Worm (Caenorhabditis elegans) whole organism, early embryonic: ENCODE results near the gene K11H12.5.

Experiments
- B0310.2 ChIP-seq: sonication (generic microtip); optimal IDR thresholded peaks from 2 replicates; lab custom pipeline; 2016; ENCODE audit warnings: mild to moderate bottlenecking, missing genetic modification characterization, missing compliant biosample characterization
- F13C5.2 ChIP-seq: sonication (generic microtip); optimal IDR thresholded peaks from 2 replicates; lab custom pipeline; 2017; ENCODE audit warnings: mild to moderate bottlenecking, missing genetic modification characterization, inconsistent platforms, missing compliant biosample characterization
- aly-1 ChIP-seq: sonication (generic microtip); optimal IDR thresholded peaks from 2 replicates; lab custom pipeline; 2016; ENCODE audit warnings: missing genetic modification characterization, missing compliant biosample characterization
- ama-1 ChIP-seq: fragments of 150-350 bp; optimal IDR thresholded peaks from 2 replicates; lab custom pipeline; 2014
- ceh-13 ChIP-seq: fragments of 200-800 bp; sonication (Bioruptor generic); optimal IDR thresholded peaks from 2 replicates; lab custom pipeline; 2018; ENCODE audit warnings: mild to moderate bottlenecking, missing genetic modification characterization, missing compliant biosample characterization
- ceh-36 ChIP-seq: sonication (generic microtip); optimal IDR thresholded peaks from 2 replicates; lab custom pipeline; 2016; ENCODE audit warnings: missing genetic modification characterization, inconsistent platforms, missing compliant biosample characterization
- ets-7 ChIP-seq: sonication (generic microtip); optimal IDR thresholded peaks from 2 replicates; lab custom pipeline; 2016; ENCODE audit warnings: missing genotype, missing genetic modification characterization, missing compliant biosample characterization
- flt-1 ChIP-seq: fragments of 200-800 bp; sonication (Bioruptor generic); IDR thresholded peaks from 2 replicates; pipeline ENCODE4 v1.3.6; 2022; ENCODE audit warnings: missing genetic modification characterization, missing compliant biosample characterization
- hmbx-1 ChIP-seq: sonication (generic microtip); optimal IDR thresholded peaks from 2 replicates; lab custom pipeline; 2016; ENCODE audit warnings: mild to moderate bottlenecking, missing genetic modification characterization, missing compliant biosample characterization
- hmg-4 ChIP-seq: fragments of 200-800 bp; sonication (Bioruptor generic); optimal IDR thresholded peaks from 2 replicates; lab custom pipeline; 2018; ENCODE audit warnings: mild to moderate bottlenecking, missing genetic modification characterization, missing compliant biosample characterization
- hnd-1 ChIP-seq: sonication (generic microtip); optimal IDR thresholded peaks from 2 replicates; lab custom pipeline; 2016; ENCODE audit warnings: missing genetic modification characterization, missing compliant biosample characterization
- pes-1 ChIP-seq: fragments of 200-800 bp; sonication (Bioruptor generic); IDR thresholded peaks from 2 replicates; pipeline ENCODE4 v1.3.6; 2022; ENCODE audit warnings: missing genetic modification reagents, missing genetic modification characterization, missing compliant biosample characterization
- scrt-1 ChIP-seq: fragments of 200-800 bp; sonication (Bioruptor generic); IDR thresholded peaks from 2 replicates; pipeline ENCODE4 v1.3.6; 2022; ENCODE audit warnings: missing genetic modification characterization, missing compliant biosample characterization
- sea-1 ChIP-seq: fragments of 200-800 bp; sonication (Bioruptor generic); conservative IDR thresholded peaks from 2 replicates; pipeline ENCODE4 v1.3.6; 2022; ENCODE audit warnings: missing genetic modification characterization, missing compliant biosample characterization
- tbx-11 ChIP-seq: fragments of 200-800 bp; sonication (Bioruptor generic); IDR thresholded peaks from 2 replicates; pipeline ENCODE4 v1.3.6; 2022; ENCODE audit warnings: missing genetic modification characterization, missing compliant biosample characterization
- tbx-37 ChIP-seq: fragments of 200-800 bp; sonication (Bioruptor generic); conservative IDR thresholded peaks from 2 replicates; pipeline ENCODE4 v1.3.6; 2022; ENCODE audit warnings: missing genetic modification reagents, missing genetic modification characterization, missing compliant biosample characterization
- tra-4 ChIP-seq: sonication (generic microtip); optimal IDR thresholded peaks from 2 replicates; lab custom pipeline; 2017; ENCODE audit warnings: missing genetic modification characterization, missing compliant biosample characterization

K11H12.5 gene

DNA sequence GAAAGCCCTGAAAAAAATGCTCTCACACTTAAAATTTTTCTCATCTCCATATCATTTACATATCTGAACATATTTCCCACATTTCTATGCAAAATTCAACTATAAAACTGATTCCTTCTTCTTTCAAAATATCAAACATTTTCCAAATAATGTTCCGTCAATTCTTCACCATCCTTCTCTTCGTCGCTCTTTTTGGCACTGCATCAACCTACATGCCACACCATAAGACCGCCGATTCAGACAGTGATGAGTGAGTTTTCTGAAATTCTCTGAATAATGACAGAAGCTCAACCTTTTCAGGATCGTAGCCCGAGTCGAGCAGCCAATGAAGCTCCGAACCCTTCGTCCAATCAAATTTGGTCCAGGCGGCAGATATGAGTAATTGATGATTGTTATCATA is at the start of gene K11H12.5:
Gene K11H12.5, plus strand, starts transcription at position 301 of the 400 bp plus-strand sequence.
- TF ChIP-seq tbx-37 (GFP tag; lab: Robert Waterston, UW) (no peak), hnd-1 (tag; lab: Kevin White, UChicago) (no peak), ceh-13 (GFP tag; lab: Kevin White, UChicago) (no peak), ceh-36 (tag; lab: Kevin White, UChicago) (no peak), sea-1 (GFP tag; lab: Robert Waterston, UW) (no peak), ets-7 (no peak), hmbx-1 (tag; lab: Kevin White, UChicago) (no peak), scrt-1 (no peak), tra-4 (tag; lab: Kevin White, UChicago) (no peak), pes-1 (GFP tag; lab: Robert Waterston, UW) (no peak), tbx-11 (no peak), flt-1 (no peak), aly-1 (no peak), F13C5.2 (tag; lab: Kevin White, UChicago) (no peak), hmg-4 (GFP tag; lab: Kevin White, UChicago) (no peak), B0310.2 (no peak), ama-1 (lab: Kevin White, UChicago) (no peak)

DNA sequence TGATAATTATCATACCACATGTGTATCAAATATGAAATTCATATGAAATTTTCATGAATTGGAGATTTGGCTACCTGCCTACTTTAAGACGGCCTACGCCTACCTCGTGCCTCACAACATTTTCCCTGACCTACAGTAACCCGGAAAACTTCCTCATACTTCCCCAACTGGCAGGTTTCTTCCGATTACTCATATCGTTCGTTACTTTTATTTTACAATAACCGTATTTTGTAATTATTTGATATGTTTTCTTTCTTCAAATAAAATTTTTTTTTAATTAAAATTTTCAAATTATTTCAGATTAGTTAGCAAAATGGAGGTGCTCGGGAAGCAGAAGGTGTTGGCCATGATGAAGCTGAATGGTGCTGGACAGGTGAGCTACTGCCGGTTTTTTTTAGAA is 49.1 kb upstream of the K11H12.5 start, which contains the start of gene nhr-76:
Gene nhr-76, plus strand, starts transcription at position 301 of the 400 bp plus-strand sequence.
- no peak for TF ChIP-seq ceh-13 (GFP tag; lab: Kevin White, UChicago)
- TF ChIP-seq hmg-4 (GFP tag; lab: Kevin White, UChicago), result no peak
- no peak for TF ChIP-seq scrt-1
- TF ChIP-seq flt-1, result no peak
- no peak for TF ChIP-seq ets-7
- no peak for TF ChIP-seq ama-1 (lab: Kevin White, UChicago)
- TF ChIP-seq tra-4 (tag; lab: Kevin White, UChicago), result no peak
- no peak for TF ChIP-seq hnd-1 (tag; lab: Kevin White, UChicago)
- TF ChIP-seq tbx-11, result no peak
- no peak for TF ChIP-seq hmbx-1 (tag; lab: Kevin White, UChicago)
- no peak for TF ChIP-seq ceh-36 (tag; lab: Kevin White, UChicago)
- no peak for TF ChIP-seq pes-1 (GFP tag; lab: Robert Waterston, UW)
- TF ChIP-seq aly-1, result no peak
- no peak for TF ChIP-seq sea-1 (GFP tag; lab: Robert Waterston, UW)
- no peak for TF ChIP-seq tbx-37 (GFP tag; lab: Robert Waterston, UW)
- TF ChIP-seq F13C5.2 (tag; lab: Kevin White, UChicago), result no peak
- TF ChIP-seq B0310.2, result no peak

DNA sequence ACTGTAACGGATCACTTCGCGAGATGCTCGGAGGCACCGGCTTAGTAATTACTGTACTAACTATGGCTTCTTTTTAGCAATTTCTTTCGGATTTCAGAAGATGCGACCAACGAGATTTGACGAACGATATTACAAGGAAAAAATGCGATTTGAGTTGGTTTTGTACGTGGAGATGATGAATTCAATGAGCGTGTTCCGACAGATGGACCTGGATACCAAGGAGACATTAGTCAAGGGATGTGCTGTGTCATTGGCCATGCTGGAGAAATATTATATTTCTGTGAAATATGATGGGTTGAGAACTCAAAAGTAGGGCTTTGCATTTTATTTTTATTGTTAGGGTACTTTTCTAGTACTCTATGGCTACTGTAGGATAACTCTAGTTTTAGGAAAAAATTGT is 45.8 kb upstream of the K11H12.5 start:
- TF ChIP-seq hnd-1 (tag; lab: Kevin White, UChicago) (no peak), ama-1 (lab: Kevin White, UChicago) (no peak), aly-1 (no peak), ceh-13 (GFP tag; lab: Kevin White, UChicago) (no peak), tbx-11 (no peak), F13C5.2 (tag; lab: Kevin White, UChicago) (no peak), hmbx-1 (tag; lab: Kevin White, UChicago) (no peak), pes-1 (GFP tag; lab: Robert Waterston, UW) (no peak), hmg-4 (GFP tag; lab: Kevin White, UChicago) (no peak), ceh-36 (tag; lab: Kevin White, UChicago) (no peak), flt-1 (no peak), scrt-1 (no peak), B0310.2 (no peak), tbx-37 (GFP tag; lab: Robert Waterston, UW) (no peak)

DNA sequence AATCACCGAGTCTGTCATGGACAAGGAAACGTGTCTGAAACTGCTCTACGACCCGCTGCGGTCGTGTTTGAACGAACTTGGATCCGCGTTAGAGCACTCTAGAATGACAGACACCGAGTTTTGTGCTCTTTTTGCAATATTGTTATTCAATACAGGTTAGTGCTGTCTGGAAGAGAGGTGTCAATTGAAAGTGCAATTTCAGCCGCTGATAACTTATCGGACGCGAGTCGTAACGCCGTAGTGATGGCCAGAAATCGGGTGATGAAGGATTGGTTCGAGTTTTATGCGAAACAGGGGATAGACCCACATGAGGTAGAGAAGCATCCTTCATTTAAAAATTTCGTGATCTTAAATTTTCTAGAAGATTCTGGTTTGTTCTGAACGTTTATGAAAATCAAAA is 44.5 kb upstream of the K11H12.5 start:
- TF ChIP-seq ceh-13 (GFP tag; lab: Kevin White, UChicago), result no peak
- TF ChIP-seq tbx-37 (GFP tag; lab: Robert Waterston, UW), result no peak
- TF ChIP-seq pes-1 (GFP tag; lab: Robert Waterston, UW), result no peak
- TF ChIP-seq ama-1 (lab: Kevin White, UChicago), result no peak
- TF ChIP-seq hnd-1 (tag; lab: Kevin White, UChicago), result no peak
- TF ChIP-seq ets-7, result no peak
- no peak for TF ChIP-seq tra-4 (tag; lab: Kevin White, UChicago)
- no peak for TF ChIP-seq flt-1
- TF ChIP-seq B0310.2, result no peak

DNA sequence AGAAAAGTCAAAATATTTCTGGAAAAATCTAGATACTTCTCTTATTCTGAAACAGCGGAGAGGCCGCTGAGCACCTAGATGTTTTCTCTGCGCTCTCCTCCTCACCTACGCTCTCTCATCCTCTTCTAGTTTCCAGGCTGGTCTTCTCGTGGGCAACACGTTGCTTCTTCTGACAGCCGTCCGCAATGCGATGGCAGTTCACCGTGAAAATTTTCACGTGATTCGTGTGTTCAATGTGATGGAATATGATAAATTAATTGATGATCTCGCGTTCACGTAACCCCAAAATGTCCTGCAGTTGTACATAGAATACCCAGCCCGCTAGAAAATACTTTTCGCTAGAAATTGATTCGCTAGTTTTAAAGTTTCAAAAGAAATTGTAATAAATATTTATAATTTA is 42.8 kb upstream of the K11H12.5 start:
- no peak for TF ChIP-seq tra-4 (tag; lab: Kevin White, UChicago)

DNA sequence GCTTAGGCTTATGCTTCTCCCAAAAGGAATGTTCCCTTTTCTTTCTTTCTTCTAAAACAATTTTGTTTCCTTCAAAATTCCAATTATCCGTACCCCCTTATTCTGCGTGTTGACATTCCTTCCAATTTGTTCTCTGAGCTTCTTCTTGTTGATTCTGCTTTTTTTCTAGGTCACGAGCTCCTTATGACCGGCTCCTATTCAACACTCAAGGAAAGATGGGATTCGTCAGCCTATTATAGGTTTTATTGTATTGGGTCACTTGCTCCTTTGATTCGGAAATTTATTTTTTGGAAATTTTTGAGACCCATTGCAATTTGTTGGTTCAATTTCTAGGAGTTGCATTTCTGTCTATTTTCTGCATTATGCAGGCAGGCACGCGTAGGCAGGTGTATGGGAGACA is 37.2 kb upstream of the K11H12.5 start:
- TF ChIP-seq tbx-11, result no peak
- no peak for TF ChIP-seq tra-4 (tag; lab: Kevin White, UChicago)
- no peak for TF ChIP-seq sea-1 (GFP tag; lab: Robert Waterston, UW)
- TF ChIP-seq pes-1 (GFP tag; lab: Robert Waterston, UW), result no peak
- TF ChIP-seq ama-1 (lab: Kevin White, UChicago), result no peak
- no peak for TF ChIP-seq ets-7
- TF ChIP-seq hnd-1 (tag; lab: Kevin White, UChicago), result no peak
- no peak for TF ChIP-seq B0310.2
- no peak for TF ChIP-seq tbx-37 (GFP tag; lab: Robert Waterston, UW)

DNA sequence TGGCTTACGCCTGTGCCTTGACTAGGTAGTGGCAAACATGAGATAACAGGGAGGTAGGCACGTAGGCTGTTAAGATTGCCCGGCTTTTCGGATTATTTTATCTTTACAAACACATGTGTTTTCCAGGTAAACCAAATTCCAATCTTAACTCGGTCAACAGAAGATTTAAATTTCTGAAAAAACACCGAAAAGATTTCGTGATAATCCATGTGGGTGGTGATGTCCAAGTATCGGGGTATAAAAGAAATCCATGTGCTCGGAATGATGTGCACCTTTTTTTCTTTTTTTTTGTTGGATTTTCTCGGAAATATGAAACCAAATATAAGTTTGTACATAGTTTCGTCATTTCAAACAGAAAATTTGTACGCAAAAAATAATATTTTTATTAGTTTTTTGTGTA is 32.9 kb upstream of the K11H12.5 start:
- TF ChIP-seq ama-1 (lab: Kevin White, UChicago) (no peak), tra-4 (tag; lab: Kevin White, UChicago) (no peak), tbx-37 (GFP tag; lab: Robert Waterston, UW) (no peak), ceh-36 (tag; lab: Kevin White, UChicago) (no peak), B0310.2 (no peak), hnd-1 (tag; lab: Kevin White, UChicago) (no peak), scrt-1 (no peak), sea-1 (GFP tag; lab: Robert Waterston, UW) (no peak), ceh-13 (GFP tag; lab: Kevin White, UChicago) (no peak), hmbx-1 (tag; lab: Kevin White, UChicago) (no peak), flt-1 (no peak)

DNA sequence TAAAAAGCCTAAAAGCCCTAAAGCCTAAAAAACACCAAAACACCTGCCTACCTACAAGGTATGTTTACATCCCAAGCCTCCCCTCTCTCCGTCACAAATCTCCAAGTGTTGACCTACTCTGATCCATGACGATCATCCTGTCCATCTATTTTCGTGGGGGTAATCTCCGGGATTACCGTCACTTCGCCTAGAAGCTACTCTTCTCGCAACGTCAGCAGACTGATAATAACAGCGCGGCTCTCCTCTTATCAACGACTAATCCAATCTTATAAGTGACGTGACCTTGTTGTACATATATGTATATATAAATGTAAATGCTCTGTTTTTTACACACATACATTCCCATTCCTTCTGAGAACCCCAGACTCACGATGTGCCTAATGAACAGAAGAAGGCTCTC is 28.0 kb upstream of the K11H12.5 start:
- TF ChIP-seq ceh-13 (GFP tag; lab: Kevin White, UChicago), result no peak
- TF ChIP-seq hmbx-1 (tag; lab: Kevin White, UChicago), result no peak
- no peak for TF ChIP-seq flt-1
- no peak for TF ChIP-seq tbx-11
- TF ChIP-seq sea-1 (GFP tag; lab: Robert Waterston, UW), result no peak
- TF ChIP-seq F13C5.2 (tag; lab: Kevin White, UChicago), result no peak
